Fruit fly (Drosophila melanogaster): Measurements from ENCODE around the gene Lkb1.

DNA sequence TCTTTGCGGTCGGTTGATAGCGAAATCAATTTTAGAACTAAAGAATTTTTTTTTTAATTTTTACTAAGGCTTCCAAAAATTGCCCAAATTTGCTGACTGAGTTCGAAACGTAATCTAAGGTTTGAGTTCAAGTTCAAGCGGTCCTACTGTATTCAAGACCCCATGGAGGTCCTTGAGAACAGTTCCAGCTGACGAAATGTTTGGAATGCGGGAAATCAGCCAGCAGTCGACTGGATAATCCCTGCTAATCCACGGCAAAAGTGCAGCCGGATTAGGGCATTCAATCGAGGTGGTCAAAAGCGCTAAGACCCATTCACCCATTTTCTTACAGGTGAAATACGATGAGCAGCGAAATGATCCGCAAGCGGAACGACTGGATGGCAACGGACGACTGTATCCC lies 24.4 kb downstream of the Lkb1 start, which contains the start of gene f-cup:
- TF ChIP-seq Ets21C (GFP tag; optimal IDR thresholded peaks at IDR 0.05) (no peak), spab (GFP tag; optimal IDR thresholded peaks at IDR 0.05) (no peak), Met (GFP tag; optimal IDR thresholded peaks at IDR 0.05) (no peak), CG6854 (GFP tag; optimal IDR thresholded peaks at IDR 0.05) (no peak), CG11294 (GFP tag; IDR thresholded peaks at IDR 0.05) (no peak), Gug (GFP tag; IDR thresholded peaks at IDR 0.05) (no peak), CG6792 (GFP tag; optimal IDR thresholded peaks at IDR 0.05) (no peak), CG10631 (GFP tag; optimal IDR thresholded peaks at IDR 0.05) (no peak), CG32006 (GFP tag; optimal IDR thresholded peaks at IDR 0.05) (no peak), vri (GFP tag; optimal IDR thresholded peaks at IDR 0.05) (no peak), achi (GFP tag; optimal IDR thresholded peaks at IDR 0.05) (no peak), lz (GFP tag; optimal IDR thresholded peaks at IDR 0.05) (no peak)

All from whole organism, prepupa.